Worm (Caenorhabditis elegans) whole organism, late embryonic: Measurements from ENCODE around the gene K09C4.2.

Source experiments
- ama-1 ChIP-seq: fragments of 150-350 bp; optimal IDR thresholded peaks from 2 replicates; lab custom pipeline; 2014
- ceh-18 ChIP-seq: sonication (generic microtip); optimal IDR thresholded peaks from 2 replicates; lab custom pipeline; 2016; ENCODE audit warnings: missing genetic modification characterization, missing compliant biosample characterization
- ceh-19 ChIP-seq: fragments of 200-800 bp; sonication (Bioruptor generic); optimal IDR thresholded peaks from 2 replicates; lab custom pipeline; 2018; ENCODE audit warnings: mild to moderate bottlenecking, missing genetic modification characterization, missing compliant biosample characterization
- ceh-24 ChIP-seq: sonication (generic microtip); optimal IDR thresholded peaks from 2 replicates; lab custom pipeline; 2016; ENCODE audit warnings: mild to moderate bottlenecking, missing genetic modification characterization, missing compliant biosample characterization
- ceh-31 ChIP-seq: sonication (generic microtip); optimal IDR thresholded peaks from 2 replicates; lab custom pipeline; 2016; ENCODE audit warnings: missing genetic modification characterization, missing compliant biosample characterization
- ceh-34 ChIP-seq: sonication (generic microtip); optimal IDR thresholded peaks from 2 replicates; lab custom pipeline; 2016; ENCODE audit warnings: mild to moderate bottlenecking, missing genetic modification characterization, missing compliant biosample characterization
- ceh-45 ChIP-seq: fragments of 200-800 bp; sonication (Bioruptor generic); IDR thresholded peaks from 2 replicates; pipeline ENCODE4 v1.3.6; 2022; ENCODE audit warnings: missing genetic modification reagents, missing genetic modification characterization, missing compliant biosample characterization
- ceh-6 ChIP-seq: fragments of 200-800 bp; sonication (Bioruptor generic); optimal IDR thresholded peaks from 2 replicates; lab custom pipeline; 2018; ENCODE audit warnings: mild to moderate bottlenecking, missing genetic modification characterization, missing compliant biosample characterization
- elt-2 ChIP-seq: sonication (generic microtip); optimal IDR thresholded peaks from 2 replicates; lab custom pipeline; 2016; ENCODE audit warnings: missing genetic modification reagents, missing genetic modification characterization, missing compliant biosample characterization
- hlh-30 ChIP-seq: sonication (generic microtip); optimal IDR thresholded peaks from 2 replicates; lab custom pipeline; 2017; ENCODE audit warnings: antibody characterized with exemption, missing genetic modification characterization, missing compliant biosample characterization; ENCODE audit not compliant: insufficient read depth
- lin-11 ChIP-seq: fragments of 200-800 bp; sonication (Bioruptor generic); optimal IDR thresholded peaks from 2 replicates; lab custom pipeline; 2018; ENCODE audit warnings: mild to moderate bottlenecking, missing genetic modification characterization, missing compliant biosample characterization
- pha-2 ChIP-seq: sonication (generic microtip); optimal IDR thresholded peaks from 2 replicates; lab custom pipeline; 2017; ENCODE audit warnings: mild to moderate bottlenecking, missing genetic modification characterization, missing compliant biosample characterization
- unc-55 ChIP-seq: sonication (generic microtip); optimal IDR thresholded peaks from 2 replicates; lab custom pipeline; 2017; ENCODE audit warnings: missing biosample characterization, missing genetic modification reagents, missing genetic modification characterization

ce11 chrX:3285448-3285847, 10.8 kb upstream of the K09C4.2 start:
- TF ChIP-seq ceh-45 (GFP tag; lab: Robert Waterston, UW) (no peak), ceh-18 (tag; lab: Kevin White, UChicago) (no peak), ama-1 (lab: Kevin White, UChicago) (no peak), ceh-24 (tag; lab: Kevin White, UChicago) (no peak), elt-2 (no peak), ceh-6 (GFP tag; lab: Kevin White, UChicago) (no peak), ceh-19 (GFP tag; lab: Kevin White, UChicago) (no peak), ceh-31 (no peak), hlh-30 (no peak), ceh-34 (tag; lab: Kevin White, UChicago) (no peak), unc-55 (no peak), lin-11 (tag; lab: Kevin White, UChicago) (no peak), pha-2 (tag; lab: Kevin White, UChicago) (no peak)
